Fruit fly (Drosophila melanogaster): ENCODE results near the gene CG11267.

CG11267 gene

DNA sequence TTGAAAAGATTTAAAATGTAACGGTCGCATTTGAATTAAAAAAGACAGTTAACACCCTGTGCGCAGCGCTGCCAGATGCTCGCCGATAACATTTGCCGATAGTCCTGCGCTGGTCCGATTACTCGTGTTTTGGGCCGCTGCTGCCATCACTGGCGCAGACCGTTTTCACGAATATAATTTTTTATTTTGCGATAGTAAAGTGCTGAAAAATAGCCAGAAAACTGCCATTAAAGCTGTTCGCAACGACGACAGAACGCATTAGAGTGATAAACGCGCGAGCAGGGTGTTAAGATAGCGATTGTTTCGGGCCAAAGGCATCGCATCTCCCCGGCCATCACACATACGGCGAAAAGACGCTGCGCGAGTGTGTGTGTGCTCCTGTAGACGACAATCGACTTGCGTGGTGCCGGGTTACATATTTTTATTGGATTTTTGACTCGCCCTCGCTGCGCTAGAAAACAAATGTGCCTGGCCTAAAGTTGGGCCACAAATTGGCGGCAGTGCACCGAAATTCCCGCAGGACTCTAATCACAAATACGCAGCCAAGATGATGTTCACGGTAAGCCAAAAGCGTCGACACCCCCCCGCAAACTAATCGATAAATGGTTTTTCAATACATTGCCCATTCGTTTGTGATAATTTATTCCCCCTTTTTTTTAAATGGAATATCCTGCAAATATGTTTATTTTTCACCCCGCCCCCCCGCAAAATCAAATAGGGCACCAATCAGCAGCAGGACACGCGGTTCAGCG is 21.0 kb downstream of the CG11267 start, which contains the start of gene Srrm1:
Srrm1 (plus strand) TSS at position 116 of the 752 bp plus-strand sequence.
- TF ChIP-seq usp (GFP tag; optimal IDR thresholded peaks at IDR 0.05) (no peak), EcR (GFP tag; optimal IDR thresholded peaks at IDR 0.05) (no peak), Dll (optimal IDR thresholded peaks at IDR 0.05) (no peak), pan (optimal IDR thresholded peaks at IDR 0.05) (no peak), CG8478 (optimal IDR thresholded peaks at IDR 0.05) (no peak), psq (optimal IDR thresholded peaks at IDR 0.05) (no peak)

DNA sequence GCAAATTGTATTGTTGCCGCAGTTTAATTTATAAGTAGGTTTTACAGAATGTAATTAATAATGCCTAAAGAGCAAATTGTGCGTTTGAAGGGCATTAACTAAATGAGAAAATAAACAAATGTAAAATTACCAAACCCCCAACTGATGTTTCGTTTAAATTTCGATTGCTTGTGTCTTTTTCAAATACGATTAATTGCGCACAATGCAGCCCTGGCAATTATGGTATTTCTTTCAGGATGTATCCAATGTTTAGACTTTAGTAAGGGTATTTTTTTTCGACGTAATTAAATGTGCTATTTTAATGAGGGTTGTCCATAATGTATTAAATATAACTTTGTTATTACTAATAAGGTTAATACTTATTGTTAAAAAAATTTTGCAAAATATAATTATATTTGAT is 25.0 kb downstream of the CG11267 start:
- TF ChIP-seq CG8478 (optimal IDR thresholded peaks at IDR 0.05) (no peak), EcR (GFP tag; optimal IDR thresholded peaks at IDR 0.05) (no peak), pan (optimal IDR thresholded peaks at IDR 0.05) (no peak), Dll (optimal IDR thresholded peaks at IDR 0.05) (no peak), usp (GFP tag; optimal IDR thresholded peaks at IDR 0.05) (no peak), psq (optimal IDR thresholded peaks at IDR 0.05) (no peak)

dm6 chr3L:13041292-13042067 is 25.6 kb downstream of the CG11267 start, which contains the start of gene RpS4:
RpS4 (plus strand) TSS chr3L:13041756.
- TF ChIP-seq CG8478 (optimal IDR thresholded peaks at IDR 0.05) = no peak
- no peak for TF ChIP-seq psq (optimal IDR thresholded peaks at IDR 0.05)
- TF ChIP-seq EcR (GFP tag; optimal IDR thresholded peaks at IDR 0.05) = no peak
- no peak for TF ChIP-seq usp (GFP tag; optimal IDR thresholded peaks at IDR 0.05)
- TF ChIP-seq pan (optimal IDR thresholded peaks at IDR 0.05) = no peak
- no peak for TF ChIP-seq Dll (optimal IDR thresholded peaks at IDR 0.05)

- TF ChIP-seq psq (optimal IDR thresholded peaks at IDR 0.05) = no peak
- no peak for TF ChIP-seq pan (optimal IDR thresholded peaks at IDR 0.05)
- no peak for TF ChIP-seq usp (GFP tag; optimal IDR thresholded peaks at IDR 0.05)
- no peak for TF ChIP-seq CG8478 (optimal IDR thresholded peaks at IDR 0.05)
- TF ChIP-seq Dll (optimal IDR thresholded peaks at IDR 0.05) = no peak
- TF ChIP-seq EcR (GFP tag; optimal IDR thresholded peaks at IDR 0.05) = no peak
Measured at dm6 chr3L:13044335-13044814, 28.5 kb downstream of the CG11267 start, which contains the start of gene Syx13. Syx13 (plus strand) TSS chr3L:13044434.

dm6 chr3L:13046758-13047157 is 30.9 kb downstream of the CG11267 start, which contains the start of gene CG11279:
CG11279 (plus strand) TSS chr3L:13046977.
- TF ChIP-seq EcR (GFP tag; optimal IDR thresholded peaks at IDR 0.05) = no peak
- TF ChIP-seq CG8478 (optimal IDR thresholded peaks at IDR 0.05) = no peak
- no peak for TF ChIP-seq Dll (optimal IDR thresholded peaks at IDR 0.05)
- TF ChIP-seq psq (optimal IDR thresholded peaks at IDR 0.05) = no peak
- TF ChIP-seq usp (GFP tag; optimal IDR thresholded peaks at IDR 0.05) = no peak
- no peak for TF ChIP-seq pan (optimal IDR thresholded peaks at IDR 0.05)

- no peak for TF ChIP-seq CG8478 (optimal IDR thresholded peaks at IDR 0.05)
- no peak for TF ChIP-seq psq (optimal IDR thresholded peaks at IDR 0.05)
- TF ChIP-seq EcR (GFP tag; optimal IDR thresholded peaks at IDR 0.05) = no peak
- TF ChIP-seq usp (GFP tag; optimal IDR thresholded peaks at IDR 0.05) = no peak
- TF ChIP-seq Dll (optimal IDR thresholded peaks at IDR 0.05) = no peak
- no peak for TF ChIP-seq pan (optimal IDR thresholded peaks at IDR 0.05)
Measured at dm6 chr3L:13049671-13050070, 33.8 kb downstream of the CG11267 start.

dm6 chr3L:13050675-13051202 is 34.9 kb downstream of the CG11267 start:
- no peak for TF ChIP-seq EcR (GFP tag; optimal IDR thresholded peaks at IDR 0.05)
- TF ChIP-seq Dll (optimal IDR thresholded peaks at IDR 0.05) = no peak
- no peak for TF ChIP-seq psq (optimal IDR thresholded peaks at IDR 0.05)
- TF ChIP-seq pan (optimal IDR thresholded peaks at IDR 0.05) = no peak
- TF ChIP-seq usp (GFP tag; optimal IDR thresholded peaks at IDR 0.05) = no peak
- TF ChIP-seq CG8478 (optimal IDR thresholded peaks at IDR 0.05) = no peak

dm6 chr3L:13058429-13058828 is 42.6 kb downstream of the CG11267 start:
- TF ChIP-seq pan (optimal IDR thresholded peaks at IDR 0.05) = no peak
- TF ChIP-seq psq (optimal IDR thresholded peaks at IDR 0.05) = no peak
- no peak for TF ChIP-seq EcR (GFP tag; optimal IDR thresholded peaks at IDR 0.05)
- no peak for TF ChIP-seq CG8478 (optimal IDR thresholded peaks at IDR 0.05)
- no peak for TF ChIP-seq usp (GFP tag; optimal IDR thresholded peaks at IDR 0.05)

DNA sequence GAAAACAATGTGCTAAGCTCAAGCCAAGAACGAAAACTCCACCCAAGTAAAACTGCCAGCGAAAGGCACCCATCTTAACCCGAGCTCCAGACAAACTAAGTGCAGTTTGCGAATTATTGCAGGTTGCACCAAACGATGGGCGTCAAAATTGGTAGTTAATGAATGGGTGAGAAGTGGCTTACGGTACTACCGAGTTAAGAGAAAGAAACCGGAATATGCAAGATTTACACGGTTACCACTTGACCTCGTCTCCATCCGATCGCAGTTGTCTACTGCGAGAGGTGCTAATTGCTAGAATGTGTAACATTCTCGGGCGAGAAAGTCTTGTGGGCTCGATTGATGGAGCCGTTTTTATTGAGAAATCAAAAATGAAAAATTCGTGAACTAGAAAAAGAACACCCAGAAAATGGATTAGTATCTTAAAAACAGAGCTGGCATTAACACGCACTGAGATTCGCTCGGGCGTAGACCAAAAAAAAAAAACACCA is 45.5 kb downstream of the CG11267 start, which contains the start of the genes CG14115 and CG34428:
CG14115 (minus strand) TSS at position 101 of the 488 bp plus-strand sequence.
CG34428 (plus strand) TSS at position 438 of the 488 bp plus-strand sequence.
- TF ChIP-seq EcR (GFP tag; optimal IDR thresholded peaks at IDR 0.05) = no peak

- TF ChIP-seq psq (optimal IDR thresholded peaks at IDR 0.05) (no peak), CG8478 (optimal IDR thresholded peaks at IDR 0.05) (no peak), Dll (optimal IDR thresholded peaks at IDR 0.05) (no peak), pan (optimal IDR thresholded peaks at IDR 0.05) (no peak), EcR (GFP tag; optimal IDR thresholded peaks at IDR 0.05) (no peak), usp (GFP tag; optimal IDR thresholded peaks at IDR 0.05) (no peak)
Measured at dm6 chr3L:13062746-13063145, 46.9 kb downstream of the CG11267 start, which contains the start of gene CG34429. CG34429 (plus strand) TSS chr3L:13063046.

- TF ChIP-seq pan (optimal IDR thresholded peaks at IDR 0.05) (no peak), CG8478 (optimal IDR thresholded peaks at IDR 0.05) (no peak), EcR (GFP tag; optimal IDR thresholded peaks at IDR 0.05) (no peak), Dll (optimal IDR thresholded peaks at IDR 0.05) (no peak), usp (GFP tag; optimal IDR thresholded peaks at IDR 0.05) (no peak), psq (optimal IDR thresholded peaks at IDR 0.05) (no peak)
Measured at dm6 chr3L:13064346-13064745, 48.5 kb downstream of the CG11267 start.

Data from whole organism.